Worm (Caenorhabditis elegans) whole organism, late embryonic: Measurements from ENCODE around the gene ZC239.4.

Source experiments
- F13H6.1 ChIP-seq: sonication (generic microtip); optimal IDR thresholded peaks from 2 replicates; lab custom pipeline; 2016; ENCODE audit warnings: missing genetic modification characterization, missing compliant biosample characterization
- ceh-19 ChIP-seq: fragments of 200-800 bp; sonication (Bioruptor generic); optimal IDR thresholded peaks from 2 replicates; lab custom pipeline; 2018; ENCODE audit warnings: mild to moderate bottlenecking, missing genetic modification characterization, missing compliant biosample characterization
- hlh-30 ChIP-seq: sonication (generic microtip); optimal IDR thresholded peaks from 2 replicates; lab custom pipeline; 2017; ENCODE audit warnings: antibody characterized with exemption, missing genetic modification characterization, missing compliant biosample characterization; ENCODE audit not compliant: insufficient read depth
- pros-1 ChIP-seq: fragments of 150-350 bp; optimal IDR thresholded peaks from 2 replicates; lab custom pipeline; 2014; ENCODE audit warnings: missing biosample characterization, missing genetic modification reagents, missing genetic modification characterization
- tbx-2 ChIP-seq: sonication (generic microtip); optimal IDR thresholded peaks from 2 replicates; lab custom pipeline; 2016; ENCODE audit warnings: missing genetic modification characterization, missing compliant biosample characterization
- ttx-3 ChIP-seq: sonication (generic microtip); optimal IDR thresholded peaks from 2 replicates; lab custom pipeline; 2016; ENCODE audit warnings: missing genetic modification reagents, missing genetic modification characterization, missing compliant biosample characterization

ce11 chrII:3245836-3246235 is 31.8 kb downstream of the ZC239.4 start, which contains the start of gene C17F4.7:
- TF ChIP-seq ceh-19 (GFP tag; lab: Kevin White, UChicago) (no peak), tbx-2 (no peak), pros-1 (no peak), ttx-3 (tag; lab: Kevin White, UChicago) (no peak), hlh-30 (tag; lab: Kevin White, UChicago) (no peak), F13H6.1 (tag; lab: Kevin White, UChicago) (no peak)
